Worm (Caenorhabditis elegans) whole organism, young adult: ENCODE measurements around the gene dnj-3.

Source experiments
- B0035.1 ChIP-seq: sonication (generic microtip); optimal IDR thresholded peaks from 2 replicates; lab custom pipeline; 2016; ENCODE audit warnings: missing genetic modification characterization, mild to moderate bottlenecking, missing compliant biosample characterization, missing genotype, missing genetic modification reagents
- C17E4.6 ChIP-seq: fragments of 200-800 bp; sonication (Bioruptor generic); IDR thresholded peaks from 2 replicates; pipeline ENCODE4 v1.3.6; 2022; ENCODE audit warnings: missing genetic modification reagents, missing genetic modification characterization, missing compliant biosample characterization
- F10E7.11 ChIP-seq: sonication (generic microtip); optimal IDR thresholded peaks from 2 replicates; lab custom pipeline; 2017; ENCODE audit warnings: mild to moderate bottlenecking, missing genetic modification characterization, moderate library complexity, missing compliant biosample characterization
- F22D6.2 ChIP-seq: sonication (generic microtip); optimal IDR thresholded peaks from 2 replicates; lab custom pipeline; 2016; ENCODE audit warnings: mild to moderate bottlenecking, missing genetic modification characterization, missing compliant biosample characterization
- F37B4.10 ChIP-seq: fragments of 200-800 bp; sonication (Bioruptor generic); IDR thresholded peaks from 2 replicates; pipeline ENCODE4 v1.3.6; 2022; ENCODE audit warnings: missing genetic modification characterization, missing compliant biosample characterization
- F39B2.1 ChIP-seq: fragments of 200-800 bp; sonication (Bioruptor generic); IDR thresholded peaks from 2 replicates; pipeline ENCODE4 v1.3.6; 2022; ENCODE audit warnings: missing genetic modification reagents, missing genetic modification characterization, missing compliant biosample characterization
- F49E8.2 ChIP-seq: sonication (generic microtip); optimal IDR thresholded peaks from 3 replicates; lab custom pipeline; 2017; ENCODE audit warnings: missing genetic modification characterization, mild to moderate bottlenecking, missing compliant biosample characterization, antibody characterized with exemption, moderate library complexity; ENCODE audit not compliant: insufficient read depth
- F57C9.4 ChIP-seq: sonication (generic microtip); optimal IDR thresholded peaks from 2 replicates; lab custom pipeline; 2017; ENCODE audit warnings: mild to moderate bottlenecking, missing genetic modification characterization, missing compliant biosample characterization
- T07F8.4 ChIP-seq: sonication (generic microtip); optimal IDR thresholded peaks from 2 replicates; lab custom pipeline; 2016; ENCODE audit warnings: mild to moderate bottlenecking, missing genetic modification characterization, moderate library complexity, missing compliant biosample characterization
- Y56A3A.18 ChIP-seq: fragments of 200-800 bp; sonication (Bioruptor generic); IDR thresholded peaks from 2 replicates; pipeline ENCODE4 v1.3.6; 2022; ENCODE audit warnings: missing genetic modification reagents, missing genetic modification characterization, missing compliant biosample characterization
- Y67H2A.10 ChIP-seq: fragments of 200-800 bp; sonication (Bioruptor generic); conservative IDR thresholded peaks from 2 replicates; pipeline ENCODE4 v1.3.6; 2022; ENCODE audit warnings: missing genetic modification reagents, missing genetic modification characterization, missing compliant biosample characterization
- akir-1 ChIP-seq: fragments of 200-800 bp; sonication (Bioruptor generic); optimal IDR thresholded peaks from 2 replicates; lab custom pipeline; 2018; ENCODE audit warnings: mild to moderate bottlenecking, missing genetic modification characterization, moderate library complexity, missing compliant biosample characterization
- aptf-3 ChIP-seq: fragments of 200-800 bp; sonication (Bioruptor generic); IDR thresholded peaks from 2 replicates; pipeline ENCODE4 v1.3.6; 2022; ENCODE audit warnings: missing genetic modification characterization, missing compliant biosample characterization
- atf-7 ChIP-seq: sonication (generic microtip); optimal IDR thresholded peaks from 2 replicates; lab custom pipeline; 2017; ENCODE audit warnings: mild to moderate bottlenecking, missing genetic modification characterization, missing compliant biosample characterization
- athp-1 ChIP-seq: sonication (generic microtip); optimal IDR thresholded peaks from 2 replicates; lab custom pipeline; 2017; ENCODE audit warnings: mild to moderate bottlenecking, missing genetic modification characterization, missing compliant biosample characterization
- attf-6 ChIP-seq: fragments of 200-800 bp; sonication (Bioruptor generic); IDR thresholded peaks from 2 replicates; pipeline ENCODE4 v1.3.6; 2022; ENCODE audit warnings: missing genetic modification reagents, missing genetic modification characterization, missing compliant biosample characterization
- bed-1 ChIP-seq: fragments of 200-800 bp; sonication (Bioruptor generic); IDR thresholded peaks from 2 replicates; pipeline ENCODE4 v1.3.6; 2022; ENCODE audit warnings: missing genetic modification reagents, missing genetic modification characterization, missing compliant biosample characterization
- ceh-100 ChIP-seq: fragments of 200-800 bp; sonication (Bioruptor generic); IDR thresholded peaks from 2 replicates; pipeline ENCODE4 v1.3.6; 2022; ENCODE audit warnings: missing genetic modification reagents, missing genetic modification characterization, missing compliant biosample characterization
- chd-7 ChIP-seq: sonication (generic microtip); optimal IDR thresholded peaks from 2 replicates; lab custom pipeline; 2016; ENCODE audit warnings: mild to moderate bottlenecking, missing genetic modification characterization, moderate library complexity, missing compliant biosample characterization
- dpl-1 ChIP-seq: fragments of 150-350 bp; optimal IDR thresholded peaks from 2 replicates; lab custom pipeline; 2014; ENCODE audit warnings: missing biosample characterization, missing genetic modification reagents, missing genetic modification characterization
- efl-1 ChIP-seq: fragments of 150-350 bp; optimal IDR thresholded peaks from 2 replicates; lab custom pipeline; 2014; ENCODE audit warnings: missing biosample characterization, missing genetic modification reagents, missing genetic modification characterization
- egl-18 ChIP-seq: fragments of 200-800 bp; sonication (Bioruptor generic); IDR thresholded peaks from 2 replicates; pipeline ENCODE4 v1.3.6; 2022; ENCODE audit warnings: missing genetic modification reagents, missing genetic modification characterization, missing compliant biosample characterization
- egrh-3 ChIP-seq: fragments of 200-800 bp; sonication (Bioruptor generic); IDR thresholded peaks from 2 replicates; pipeline ENCODE4 v1.3.6; 2022; ENCODE audit warnings: missing genetic modification reagents, missing genetic modification characterization, missing compliant biosample characterization
- ekl-4 ChIP-seq: fragments of 200-800 bp; sonication (Bioruptor generic); IDR thresholded peaks from 2 replicates; pipeline ENCODE4 v1.3.6; 2022; ENCODE audit warnings: missing genetic modification reagents, missing genetic modification characterization, missing compliant biosample characterization
- fkh-3 ChIP-seq: sonication (generic microtip); optimal IDR thresholded peaks from 2 replicates; lab custom pipeline; 2016; ENCODE audit warnings: mild to moderate bottlenecking, missing genetic modification characterization, missing compliant biosample characterization
- gei-17 ChIP-seq: fragments of 200-800 bp; sonication (Bioruptor generic); optimal IDR thresholded peaks from 2 replicates; lab custom pipeline; 2018; ENCODE audit warnings: mild to moderate bottlenecking, missing genetic modification characterization, missing compliant biosample characterization
- hlh-26 ChIP-seq: fragments of 200-800 bp; sonication (Bioruptor generic); conservative IDR thresholded peaks from 2 replicates; pipeline ENCODE4 v1.3.6; 2022; ENCODE audit warnings: missing genetic modification reagents, missing genetic modification characterization, missing compliant biosample characterization
- hsf-1 ChIP-seq: fragments of 200-800 bp; sonication (Bioruptor generic); IDR thresholded peaks from 2 replicates; pipeline ENCODE4 v1.3.6; 2022; ENCODE audit warnings: missing genetic modification reagents, missing genetic modification characterization, missing compliant biosample characterization
- lag-1 ChIP-seq: fragments of 200-800 bp; sonication (Bioruptor generic); IDR thresholded peaks from 2 replicates; pipeline ENCODE4 v1.3.6; 2022; ENCODE audit warnings: missing genetic modification reagents, missing genetic modification characterization, missing compliant biosample characterization
- let-526 ChIP-seq: fragments of 200-800 bp; sonication (Bioruptor generic); IDR thresholded peaks from 2 replicates; pipeline ENCODE4 v1.3.6; 2022; ENCODE audit warnings: missing genetic modification reagents, missing genetic modification characterization, missing compliant biosample characterization
- lin-26 ChIP-seq: fragments of 200-800 bp; sonication (Bioruptor generic); IDR thresholded peaks from 2 replicates; pipeline ENCODE4 v1.3.6; 2022; ENCODE audit warnings: missing genetic modification reagents, missing genetic modification characterization, missing compliant biosample characterization
- lin-40 ChIP-seq: sonication (generic microtip); optimal IDR thresholded peaks from 2 replicates; lab custom pipeline; 2016; ENCODE audit warnings: missing genetic modification characterization, mild to moderate bottlenecking, missing compliant biosample characterization, missing genotype, missing genetic modification reagents
- lsl-1 ChIP-seq: fragments of 200-800 bp; sonication (Bioruptor generic); optimal IDR thresholded peaks from 2 replicates; lab custom pipeline; 2018; ENCODE audit warnings: mild to moderate bottlenecking, missing genetic modification characterization, moderate library complexity, missing compliant biosample characterization
- mcd-1 ChIP-seq: fragments of 200-800 bp; sonication (Bioruptor generic); IDR thresholded peaks from 2 replicates; pipeline ENCODE4 v1.3.6; 2022; ENCODE audit warnings: missing genetic modification reagents, missing genetic modification characterization, missing compliant biosample characterization
- mel-28 ChIP-seq: sonication (generic microtip); optimal IDR thresholded peaks from 2 replicates; lab custom pipeline; 2016; ENCODE audit warnings: borderline replicate concordance, mild to moderate bottlenecking, missing genetic modification characterization, missing compliant biosample characterization
- mes-4 ChIP-seq: sonication (generic microtip); optimal IDR thresholded peaks from 2 replicates; lab custom pipeline; 2016; ENCODE audit warnings: missing genotype, missing genetic modification characterization, missing compliant biosample characterization
- mxl-1 ChIP-seq: sonication (generic microtip); optimal IDR thresholded peaks from 2 replicates; lab custom pipeline; 2016; ENCODE audit warnings: missing genetic modification characterization, missing compliant biosample characterization
- nfya-2 ChIP-seq: fragments of 200-800 bp; sonication (Bioruptor generic); IDR thresholded peaks from 2 replicates; pipeline ENCODE4 v1.3.6; 2022; ENCODE audit warnings: missing genetic modification reagents, missing genetic modification characterization, missing compliant biosample characterization
- pbrm-1 ChIP-seq: fragments of 200-800 bp; sonication (Bioruptor generic); IDR thresholded peaks from 2 replicates; pipeline ENCODE4 v1.3.6; 2022; ENCODE audit warnings: missing genetic modification reagents, missing genetic modification characterization, missing compliant biosample characterization
- rcor-1 ChIP-seq: fragments of 200-800 bp; sonication (Bioruptor generic); IDR thresholded peaks from 2 replicates; pipeline ENCODE4 v1.3.6; 2022; ENCODE audit warnings: missing genetic modification reagents, missing genetic modification characterization, missing compliant biosample characterization
- sdz-38 ChIP-seq: sonication (generic microtip); optimal IDR thresholded peaks from 2 replicates; lab custom pipeline; 2016; ENCODE audit warnings: missing genotype, missing genetic modification characterization, missing compliant biosample characterization
- sea-2 ChIP-seq: fragments of 200-800 bp; sonication (Bioruptor generic); IDR thresholded peaks from 2 replicates; pipeline ENCODE4 v1.3.6; 2022; ENCODE audit warnings: missing genetic modification characterization, missing compliant biosample characterization
- snpc-3.4 ChIP-seq: sonication (generic microtip); optimal IDR thresholded peaks from 2 replicates; lab custom pipeline; 2017; ENCODE audit warnings: missing genetic modification characterization, mild to moderate bottlenecking, missing compliant biosample characterization, antibody characterized with exemption, moderate library complexity, missing genotype, missing genetic modification reagents
- snpc-4 ChIP-seq, 5 experiments: fragments of 150-350 bp in 1 of 5; sonication (generic microtip) in 4 of 5; optimal IDR thresholded peaks; 2 replicates each; lab custom pipeline; 2014 to 2018; ENCODE audit warnings: missing genetic modification characterization in 5 of 5, missing biosample characterization in 3 of 5, antibody characterized with exemption in 2 of 5, mild to moderate bottlenecking in 2 of 5, missing compliant biosample characterization in 2 of 5, missing genotype in 2 of 5, moderate library complexity in 2 of 5, missing genetic modification reagents in 1 of 5
- tbx-9 ChIP-seq: sonication (generic microtip); optimal IDR thresholded peaks from 2 replicates; lab custom pipeline; 2016; ENCODE audit warnings: borderline replicate concordance, missing genetic modification characterization, inconsistent platforms, missing compliant biosample characterization
- zfh-2 ChIP-seq: fragments of 200-800 bp; sonication (Bioruptor generic); conservative IDR thresholded peaks from 2 replicates; pipeline ENCODE4 v1.3.6; 2022; ENCODE audit warnings: missing genetic modification reagents, missing genetic modification characterization, missing compliant biosample characterization
- ztf-18 ChIP-seq: sonication (generic microtip); optimal IDR thresholded peaks from 2 replicates; lab custom pipeline; 2016; ENCODE audit warnings: missing genotype, mild to moderate bottlenecking, missing genetic modification characterization, missing compliant biosample characterization
- ztf-22 ChIP-seq: fragments of 200-800 bp; sonication (Bioruptor generic); optimal IDR thresholded peaks from 2 replicates; lab custom pipeline; 2018; ENCODE audit warnings: mild to moderate bottlenecking, missing genetic modification characterization, moderate library complexity, missing compliant biosample characterization

The dnj-3 gene

ce11 chrV:15085335-15085800, 16.9 kb downstream of the dnj-3 start, which contains the start of the genes ahsa-1 and C01G10.7 (continued):
- TF ChIP-seq mes-4 (tag; lab: Kevin White, UChicago) (no peak), snpc-3.4 (tag; lab: Kevin White, UChicago) (peak; percentile 51), mel-28 (peak; percentile 57), sdz-38 (no peak), lag-1 (no peak), ekl-4 (GFP tag; lab: Robert Waterston, UW) (peak; percentile 88), egrh-3 (GFP tag; lab: Robert Waterston, UW) (peak; percentile 55; the same call in 1 of the 2 replicates), B0035.1 (peak; percentile 41), dpl-1 (no peak), bed-1 (GFP tag; lab: Robert Waterston, UW) (no peak), F39B2.1 (GFP tag; lab: Robert Waterston, UW) (no peak), attf-6 (GFP tag; lab: Robert Waterston, UW) (no peak), efl-1 (GFP tag; lab: Kevin White, UChicago) (peak; percentile 57), mcd-1 (GFP tag; lab: Robert Waterston, UW) (peak; percentile 98), akir-1 (GFP tag; lab: Kevin White, UChicago) (peak; percentile 31), lin-26 (GFP tag; lab: Robert Waterston, UW) (0 out of 2 replicates have a peak, but pooled peaks have one; percentile 8), let-526 (peak; percentile 90), F22D6.2 (tag; lab: Kevin White, UChicago) (peak; percentile 52), F10E7.11 (no peak), nfya-2 (GFP tag; lab: Robert Waterston, UW) (no peak), F49E8.2 (tag; lab: Kevin White, UChicago) (peak; percentile 24), T07F8.4 (tag; lab: Kevin White, UChicago) (peak; percentile 24), F57C9.4 (tag; lab: Kevin White, UChicago) (no peak), fkh-3 (tag; lab: Kevin White, UChicago) (no peak), zfh-2 (GFP tag; lab: Robert Waterston, UW) (no peak), hsf-1 (GFP tag; lab: Robert Waterston, UW) (peak; percentile 97), ztf-22 (peak; percentile 49), hlh-26 (GFP tag; lab: Robert Waterston, UW) (no peak), lin-40 (tag; lab: Kevin White, UChicago) (no peak), sea-2 (GFP tag; lab: Robert Waterston, UW) (no peak), pbrm-1 (peak; percentile 87; the same call in 1 of the 2 replicates), athp-1 (tag; lab: Kevin White, UChicago) (peak; percentile 86), mxl-1 (no peak), chd-7 (no peak), tbx-9 (tag; lab: Kevin White, UChicago) (no peak), ceh-100 (GFP tag; lab: Robert Waterston, UW) (peak; percentile 72), Y67H2A.10 (GFP tag; lab: Robert Waterston, UW) (peak; percentile 74), lsl-1 (GFP tag; lab: Kevin White, UChicago) (peak; percentile 68), gei-17 (GFP tag; lab: Kevin White, UChicago) (no peak), rcor-1 (GFP tag; lab: Robert Waterston, UW) (peak; percentile 84), aptf-3 (GFP tag; lab: Robert Waterston, UW) (no peak), C17E4.6 (GFP tag; lab: Robert Waterston, UW) (peak; percentile 48; the same call in 1 of the 2 replicates), atf-7 (tag; lab: Kevin White, UChicago) (peak; percentile 63), egl-18 (no peak), Y56A3A.18 (no peak), ztf-18 (peak; percentile 74), snpc-4 (GFP tag; optimal IDR thresholded peaks at IDR 0.05; lab: Kevin White, UChicago) (no peak), snpc-4 (tag; optimal IDR thresholded peaks at IDR 0.05; lab: Kevin White, UChicago) (peak in 3 of 4 experiments; percentile 69 to 85 (median 74)), F37B4.10 (GFP tag; lab: Robert Waterston, UW) (no peak)
